Fruit fly (Drosophila melanogaster): ENCODE data around the gene Upf1.

DNA sequence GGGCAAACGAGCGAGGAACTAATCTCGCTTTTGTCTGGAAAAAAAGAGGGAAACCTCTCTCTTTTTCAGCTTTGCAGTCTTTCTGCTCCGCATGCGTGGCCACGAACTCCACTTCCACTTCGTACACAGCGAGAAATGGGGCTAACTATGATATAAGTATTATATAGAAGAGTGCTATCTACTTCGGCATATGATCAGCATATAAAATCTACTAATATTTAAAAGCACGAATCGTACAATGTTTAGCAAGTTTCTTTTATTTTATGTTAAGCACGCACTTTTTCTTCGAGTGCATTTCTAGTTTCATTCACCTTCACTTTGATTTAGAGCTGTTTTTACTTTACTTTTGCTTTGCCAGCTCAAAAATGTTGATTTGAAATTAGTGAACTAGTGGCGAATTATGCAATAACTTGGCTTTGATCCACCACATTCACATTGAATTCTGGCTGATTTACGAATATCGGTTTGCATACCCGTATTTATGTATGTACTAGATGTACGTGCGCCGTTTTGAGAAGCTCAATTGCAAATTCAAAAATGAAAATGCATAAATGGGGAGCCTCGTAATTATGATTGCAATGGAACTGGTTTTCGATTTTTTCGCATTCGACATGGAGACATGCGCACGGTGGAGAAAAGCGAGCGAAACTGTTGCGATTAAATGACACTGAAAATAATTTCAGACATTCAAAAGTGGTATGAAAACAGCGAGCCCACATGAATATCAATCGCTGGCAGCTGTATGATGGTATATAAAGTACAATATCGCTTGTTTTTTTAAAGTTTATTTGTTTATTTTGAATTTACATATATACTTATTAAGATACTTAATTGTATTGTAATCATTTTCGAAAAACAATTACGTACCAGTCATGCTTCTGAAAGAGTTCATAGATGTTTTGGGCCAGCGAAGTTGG, 47.4 kb downstream of the Upf1 start:
- TF ChIP-seq CG15710 (tag; optimal IDR thresholded peaks at IDR 0.05) = peak; percentile 91
- TF ChIP-seq Pif1A (GFP tag; optimal IDR thresholded peaks at IDR 0.05) = peak; percentile 94
- peak; percentile 91 for TF ChIP-seq rn (GFP tag; IDR thresholded peaks at IDR 0.05)
- TF ChIP-seq CG10348 (GFP tag; IDR thresholded peaks at IDR 0.05) = peak; percentile 86
- peak; percentile 92 for TF ChIP-seq CG17806 (tag; optimal IDR thresholded peaks at IDR 0.05)
- peak; percentile 86 for TF ChIP-seq CG13204 (GFP tag; optimal IDR thresholded peaks at IDR 0.05)
- peak; percentile 96 for TF ChIP-seq CG32121 (GFP tag; IDR thresholded peaks at IDR 0.05)
- TF ChIP-seq CG8159 (tag; optimal IDR thresholded peaks at IDR 0.05) = peak; percentile 91
